Fruit fly (Drosophila melanogaster) whole organism, embryonic: ENCODE results near the gene CG15602.

Experiments
- ATbp ChIP-seq: fragments of 200-800 bp; sonication (Bioruptor generic); optimal IDR thresholded peaks from 2 replicates; lab custom pipeline; 2017; ENCODE audit warnings: missing biosample characterization, mild to moderate bottlenecking, missing genetic modification characterization, missing genetic modification reagents
- BEAF-32 ChIP-seq: fragments of 200-800 bp; sonication (Bioruptor generic); optimal IDR thresholded peaks from 3 replicates; lab custom pipeline; 2017; ENCODE audit warnings: missing biosample characterization, missing genetic modification characterization, mild to moderate bottlenecking, moderate library complexity, missing genetic modification reagents
- CG10267 ChIP-seq: fragments of 200-800 bp; sonication (Bioruptor generic); optimal IDR thresholded peaks from 2 replicates; lab custom pipeline; 2018; ENCODE audit warnings: missing biosample characterization, mild to moderate bottlenecking, missing genetic modification characterization, moderate library complexity
- CG10543 ChIP-seq: fragments of 200-800 bp; sonication (Bioruptor generic); optimal IDR thresholded peaks from 3 replicates; lab custom pipeline; 2017; ENCODE audit warnings: missing biosample characterization, mild to moderate bottlenecking, missing genetic modification characterization, moderate library complexity
- CG12155 ChIP-seq: fragments of 200-800 bp; sonication (Bioruptor generic); optimal IDR thresholded peaks from 3 replicates; lab custom pipeline; 2016; ENCODE audit warnings: missing biosample characterization, missing genetic modification characterization
- CG14050 ChIP-seq: fragments of 200-800 bp; sonication (Bioruptor generic); IDR thresholded peaks from 3 replicates; pipeline ENCODE4 v1.3.6; 2022; ENCODE audit warnings: missing biosample characterization, missing genetic modification characterization
- CG14710 ChIP-seq: fragments of 200-800 bp; sonication (Bioruptor generic); optimal IDR thresholded peaks from 3 replicates; lab custom pipeline; 2019; ENCODE audit warnings: missing biosample characterization, mild to moderate bottlenecking, missing genetic modification characterization, moderate library complexity
- CG15514 ChIP-seq: fragments of 200-800 bp; sonication (Bioruptor generic); optimal IDR thresholded peaks from 3 replicates; lab custom pipeline; 2017; ENCODE audit warnings: missing biosample characterization, missing genetic modification characterization, mild to moderate bottlenecking, moderate library complexity, missing genetic modification reagents
- CG16813 ChIP-seq: fragments of 200-800 bp; sonication (Bioruptor generic); IDR thresholded peaks from 3 replicates; pipeline ENCODE4 v1.3.6; 2022; ENCODE audit warnings: missing biosample characterization, missing genetic modification characterization; ENCODE audit not compliant: partially characterized antibody
- CG16815 ChIP-seq: fragments of 200-800 bp; sonication (Bioruptor generic); optimal IDR thresholded peaks from 3 replicates; lab custom pipeline; 2017; ENCODE audit warnings: missing biosample characterization, mild to moderate bottlenecking, missing genetic modification characterization
- CG17568 ChIP-seq: fragments of 200-800 bp; sonication (Bioruptor generic); optimal IDR thresholded peaks from 2 replicates; lab custom pipeline; 2018; ENCODE audit warnings: missing biosample characterization, mild to moderate bottlenecking, missing genetic modification characterization, moderate library complexity
- CG17802 ChIP-seq: fragments of 200-800 bp; sonication (Bioruptor generic); optimal IDR thresholded peaks from 2 replicates; lab custom pipeline; 2018; ENCODE audit warnings: missing biosample characterization, mild to moderate bottlenecking, missing genetic modification characterization, moderate library complexity
- CG3407 ChIP-seq: fragments of 200-800 bp; sonication (Bioruptor generic); optimal IDR thresholded peaks from 2 replicates; lab custom pipeline; 2018; ENCODE audit warnings: missing biosample characterization, mild to moderate bottlenecking, missing genetic modification characterization
- CG7372 ChIP-seq: fragments of 200-800 bp; sonication (Bioruptor generic); IDR thresholded peaks from 2 replicates; pipeline ENCODE4 v1.3.6; 2022; ENCODE audit warnings: missing biosample characterization, missing genetic modification characterization
- CG8944 ChIP-seq: fragments of 200-800 bp; sonication (Bioruptor generic); optimal IDR thresholded peaks from 3 replicates; lab custom pipeline; 2016; ENCODE audit warnings: missing biosample characterization, missing genetic modification characterization
- CG9215 ChIP-seq: fragments of 200-800 bp; sonication (Bioruptor generic); IDR thresholded peaks from 2 replicates; pipeline ENCODE4 v1.3.6; 2022; ENCODE audit warnings: missing biosample characterization, missing genetic modification characterization
- CG9932 ChIP-seq: fragments of 200-800 bp; sonication (Bioruptor generic); IDR thresholded peaks from 2 replicates; pipeline ENCODE4 v1.3.6; 2022; ENCODE audit warnings: missing biosample characterization, missing genetic modification characterization
- Dbx ChIP-seq: fragments of 200-800 bp; sonication (Bioruptor generic); IDR thresholded peaks from 3 replicates; pipeline ENCODE4 v1.3.6; 2022; ENCODE audit warnings: missing biosample characterization, missing genetic modification characterization
- ERR ChIP-seq: fragments of 200-800 bp; sonication (Bioruptor generic); optimal IDR thresholded peaks from 2 replicates; lab custom pipeline; 2016; ENCODE audit warnings: missing biosample characterization, missing genetic modification characterization
- Ets97D ChIP-seq: fragments of 200-800 bp; sonication (Bioruptor generic); optimal IDR thresholded peaks from 3 replicates; lab custom pipeline; 2016; ENCODE audit warnings: missing biosample characterization, missing genetic modification characterization
- Hr51 ChIP-seq, 2 experiments: fragments of 200-800 bp; sonication (Bioruptor generic); optimal IDR thresholded peaks; 2 replicates in 1 of 2; 3 replicates in 1 of 2; lab custom pipeline; 2016 to 2018; ENCODE audit warnings: missing biosample characterization in 2 of 2, missing genetic modification characterization in 2 of 2, mild to moderate bottlenecking in 1 of 2, moderate library complexity in 1 of 2
- Lim3 ChIP-seq: fragments of 200-800 bp; sonication (Bioruptor generic); IDR thresholded peaks from 2 replicates; pipeline ENCODE4 v1.3.6; 2022; ENCODE audit warnings: missing biosample characterization, missing genetic modification characterization
- Mad ChIP-seq: fragments of 200-800 bp; sonication (Bioruptor generic); optimal IDR thresholded peaks from 2 replicates; lab custom pipeline; 2016; ENCODE audit warnings: missing biosample characterization, missing genetic modification characterization
- Oli ChIP-seq: fragments of 200-800 bp; sonication (Bioruptor generic); optimal IDR thresholded peaks from 2 replicates; lab custom pipeline; 2018; ENCODE audit warnings: missing biosample characterization, mild to moderate bottlenecking, missing genetic modification characterization, moderate library complexity
- Optix ChIP-seq: fragments of 200-800 bp; sonication (Bioruptor generic); IDR thresholded peaks from 3 replicates; pipeline ENCODE4 v1.3.6; 2022; ENCODE audit warnings: missing biosample characterization, missing genetic modification characterization
- Scr ChIP-seq: fragments of 200-800 bp; sonication (Bioruptor generic); IDR thresholded peaks from 2 replicates; pipeline ENCODE4 v1.3.6; 2022; ENCODE audit warnings: missing biosample characterization, missing genetic modification characterization; ENCODE audit not compliant: partially characterized antibody
- Sry-β ChIP-seq: fragments of 200-800 bp; sonication (Bioruptor generic); optimal IDR thresholded peaks from 2 replicates; lab custom pipeline; 2018; ENCODE audit warnings: missing biosample characterization, mild to moderate bottlenecking, missing genetic modification characterization, moderate library complexity
- br ChIP-seq: fragments of >200 bp; optimal IDR thresholded peaks from 2 replicates; lab custom pipeline; 2017
- cg ChIP-seq: fragments of 200-800 bp; sonication (Bioruptor generic); optimal IDR thresholded peaks from 3 replicates; lab custom pipeline; 2019; ENCODE audit warnings: missing biosample characterization, mild to moderate bottlenecking, missing genetic modification characterization, moderate library complexity
- chinmo ChIP-seq: fragments of 200-800 bp; sonication (Bioruptor generic); IDR thresholded peaks from 4 replicates; pipeline ENCODE4 v1.3.6; 2022; ENCODE audit warnings: missing biosample characterization, missing genetic modification characterization; ENCODE audit not compliant: partially characterized antibody
- dmrt11E ChIP-seq: fragments of 200-800 bp; sonication (Bioruptor generic); optimal IDR thresholded peaks from 3 replicates; lab custom pipeline; 2018; ENCODE audit warnings: missing biosample characterization, mild to moderate bottlenecking, missing genetic modification characterization, moderate library complexity
- dmrt99B ChIP-seq: fragments of 200-800 bp; sonication (Bioruptor generic); optimal IDR thresholded peaks from 2 replicates; lab custom pipeline; 2018; ENCODE audit warnings: missing biosample characterization, mild to moderate bottlenecking, missing genetic modification characterization, moderate library complexity
- dysf ChIP-seq: fragments of 200-800 bp; sonication (Bioruptor generic); IDR thresholded peaks from 3 replicates; pipeline ENCODE4 v1.3.6; 2022; ENCODE audit warnings: missing biosample characterization, missing genetic modification characterization
- emc ChIP-seq: fragments of 200-800 bp; sonication (Bioruptor generic); optimal IDR thresholded peaks from 2 replicates; lab custom pipeline; 2016; ENCODE audit warnings: missing biosample characterization, missing genetic modification characterization
- eve ChIP-seq, 2 experiments: fragments of >200 bp; optimal IDR thresholded peaks; 2 replicates each; lab custom pipeline; 2017; ENCODE audit warnings: missing biosample characterization in 2 of 2, missing genetic modification characterization in 2 of 2
- fru ChIP-seq: fragments of >200 bp; optimal IDR thresholded peaks from 2 replicates; lab custom pipeline; 2017
- gsb ChIP-seq: fragments of 200-800 bp; sonication (Bioruptor generic); IDR thresholded peaks from 2 replicates; pipeline ENCODE4 v1.3.6; 2022; ENCODE audit warnings: missing biosample characterization, missing genetic modification characterization
- ind ChIP-seq: fragments of 200-800 bp; sonication (Bioruptor generic); optimal IDR thresholded peaks from 3 replicates; lab custom pipeline; 2016; ENCODE audit warnings: missing biosample characterization, missing genetic modification characterization
- inv ChIP-seq: fragments of 200-800 bp; sonication (Bioruptor generic); IDR thresholded peaks from 2 replicates; pipeline ENCODE4 v1.3.6; 2022; ENCODE audit warnings: missing biosample characterization, missing genetic modification characterization; ENCODE audit not compliant: partially characterized antibody
- knrl ChIP-seq: fragments of 200-800 bp; sonication (Bioruptor generic); IDR thresholded peaks from 3 replicates; pipeline ENCODE4 v1.3.6; 2022; ENCODE audit warnings: missing biosample characterization, missing genetic modification characterization; ENCODE audit not compliant: partially characterized antibody
- prd ChIP-seq, 3 experiments: fragments of >200 bp in 2 of 3; fragments of 200-800 bp in 1 of 3; sonication (Bioruptor generic) in 1 of 3; optimal IDR thresholded peaks in 2 of 3; IDR thresholded peaks in 1 of 3; 2 replicates in 2 of 3; 3 replicates in 1 of 3; pipeline versions ENCODE4 v1.3.6 to Lab custom; 2017 to 2022; ENCODE audit warnings: missing biosample characterization in 1 of 3, missing genetic modification characterization in 1 of 3
- pum ChIP-seq: fragments of 200-800 bp; sonication (Bioruptor generic); optimal IDR thresholded peaks from 2 replicates; lab custom pipeline; 2016; ENCODE audit warnings: missing biosample characterization, missing genetic modification characterization
- sob ChIP-seq: fragments of 200-800 bp; sonication (Bioruptor generic); IDR thresholded peaks from 2 replicates; pipeline ENCODE4 v1.3.6; 2022; ENCODE audit warnings: missing biosample characterization, missing genetic modification characterization
- sug ChIP-seq: fragments of 200-800 bp; optimal IDR thresholded peaks from 2 replicates; lab custom pipeline; 2019; ENCODE audit warnings: missing biosample characterization, mild to moderate bottlenecking, missing genetic modification characterization, moderate library complexity
- tin ChIP-seq: fragments of 200-800 bp; sonication (Bioruptor generic); optimal IDR thresholded peaks from 3 replicates; lab custom pipeline; 2016; ENCODE audit warnings: missing biosample characterization, missing genetic modification characterization
- tna ChIP-seq: fragments of 200-800 bp; sonication (Bioruptor generic); IDR thresholded peaks from 2 replicates; pipeline ENCODE4 v1.3.6; 2022; ENCODE audit warnings: missing biosample characterization, missing genetic modification characterization; ENCODE audit not compliant: partially characterized antibody
- unpg ChIP-seq: fragments of 200-800 bp; sonication (Bioruptor generic); optimal IDR thresholded peaks from 3 replicates; lab custom pipeline; 2018; ENCODE audit warnings: missing biosample characterization, mild to moderate bottlenecking, missing genetic modification characterization, moderate library complexity
- vfl ChIP-seq: fragments of 200-800 bp; sonication (Bioruptor generic); optimal IDR thresholded peaks from 2 replicates; lab custom pipeline; 2016; ENCODE audit warnings: missing biosample characterization, missing genetic modification characterization

The CG15602 gene

dm6 chrX:15811666-15812614, 12.7 kb downstream of the CG15602 start (continued):
- TF ChIP-seq tin (GFP tag; lab: Kevin White, UChicago) = no peak
- no peak for TF ChIP-seq ERR (GFP tag; lab: Kevin White, UChicago)
- peak; percentile 23; the same call in 1 of the 2 replicates for TF ChIP-seq Scr (GFP tag; lab: Robert Waterston, UW)
- no peak for TF ChIP-seq br (lab: Kevin White, UChicago)
- no peak for TF ChIP-seq Lim3 (GFP tag; lab: Robert Waterston, UW)
- TF ChIP-seq dmrt11E (tag; lab: Kevin White, UChicago) = no peak
- TF ChIP-seq CG14050 (GFP tag; lab: Robert Waterston, UW) = no peak
- TF ChIP-seq CG3407 (GFP tag; lab: Kevin White, UChicago) = no peak
- no peak for TF ChIP-seq emc (GFP tag; lab: Kevin White, UChicago)
- TF ChIP-seq ATbp = no peak
- TF ChIP-seq prd (optimal IDR thresholded peaks at IDR 0.05; lab: Kevin White, UChicago) = no peak
- 0 out of 3 replicates have a peak, but pooled peaks have one; percentile 16 for TF ChIP-seq prd (GFP tag; IDR thresholded peaks at IDR 0.05; lab: Robert Waterston, UW)
- peak; percentile 99 for TF ChIP-seq cg
- TF ChIP-seq Dbx (GFP tag; lab: Robert Waterston, UW) = peak; percentile 46; the same call in 1 of the 3 replicates
- TF ChIP-seq unpg (GFP tag; lab: Kevin White, UChicago) = no peak
- no peak for TF ChIP-seq eve (GFP tag; optimal IDR thresholded peaks at IDR 0.05; lab: Kevin White, UChicago)
- no peak for TF ChIP-seq CG10267 (tag; lab: Kevin White, UChicago)
- no peak; the same call in 1 of the 2 replicates for TF ChIP-seq inv (GFP tag; lab: Robert Waterston, UW)
- TF ChIP-seq vfl (GFP tag; lab: Kevin White, UChicago) = no peak
- peak; percentile 66 for TF ChIP-seq CG10543 (GFP tag; lab: Kevin White, UChicago)
- TF ChIP-seq Optix (GFP tag; lab: Robert Waterston, UW) = no peak
- TF ChIP-seq CG15514 = peak; percentile 30
- TF ChIP-seq pum = no peak
- no peak for TF ChIP-seq tna
- no peak for TF ChIP-seq CG9215 (GFP tag; lab: Robert Waterston, UW)
- TF ChIP-seq CG17568 (GFP tag; lab: Kevin White, UChicago) = no peak
- no peak for TF ChIP-seq CG8944
- no peak for TF ChIP-seq Oli (tag; lab: Kevin White, UChicago)
- TF ChIP-seq gsb = no peak
- no peak for TF ChIP-seq ind
- peak; percentile 10 for TF ChIP-seq CG14710
- no peak for TF ChIP-seq Sry-β (GFP tag; lab: Kevin White, UChicago)
- peak; percentile 96 for TF ChIP-seq chinmo
- no peak for TF ChIP-seq CG12155 (GFP tag; lab: Kevin White, UChicago)
- TF ChIP-seq Hr51 (GFP tag; optimal IDR thresholded peaks at IDR 0.05; lab: Kevin White, UChicago) = no peak
- no peak for TF ChIP-seq CG16813 (GFP tag; lab: Robert Waterston, UW)
- TF ChIP-seq CG16815 (GFP tag; lab: Kevin White, UChicago) = no peak
- TF ChIP-seq knrl = no peak
- no peak for TF ChIP-seq fru (lab: Kevin White, UChicago)
- TF ChIP-seq Ets97D (GFP tag; lab: Kevin White, UChicago) = no peak
- TF ChIP-seq sob (GFP tag; lab: Robert Waterston, UW) = no peak
- no peak for TF ChIP-seq CG17802
- TF ChIP-seq Mad (GFP tag; lab: Kevin White, UChicago) = no peak
- no peak for TF ChIP-seq BEAF-32 (GFP tag; lab: Kevin White, UChicago)
- TF ChIP-seq CG7372 (GFP tag; lab: Robert Waterston, UW) = no peak
- TF ChIP-seq CG9932 (GFP tag; lab: Robert Waterston, UW) = peak; percentile 34; the same call in 1 of the 2 replicates
- TF ChIP-seq dmrt99B (tag; lab: Kevin White, UChicago) = no peak
- TF ChIP-seq sug (tag; lab: Kevin White, UChicago) = peak; percentile 26
- TF ChIP-seq dysf (GFP tag; lab: Robert Waterston, UW) = no peak
